Worm (Caenorhabditis elegans) whole organism, late embryonic: ENCODE results near the gene T17A3.12.

ENCODE experiments used
- F13H6.1 ChIP-seq: sonication (generic microtip); optimal IDR thresholded peaks from 2 replicates; lab custom pipeline; 2016; ENCODE audit warnings: missing genetic modification characterization, missing compliant biosample characterization
- K02D7.2 ChIP-seq: sonication (generic microtip); optimal IDR thresholded peaks from 2 replicates; lab custom pipeline; 2017; ENCODE audit warnings: mild to moderate bottlenecking, missing genetic modification characterization, missing compliant biosample characterization
- Y22D7AL.16 ChIP-seq: sonication (generic microtip); optimal IDR thresholded peaks from 2 replicates; lab custom pipeline; 2016; ENCODE audit warnings: missing genetic modification characterization, missing compliant biosample characterization
- ahr-1 ChIP-seq: sonication (generic microtip); optimal IDR thresholded peaks from 2 replicates; lab custom pipeline; 2016; ENCODE audit warnings: missing genetic modification characterization, missing compliant biosample characterization
- ceh-18 ChIP-seq: sonication (generic microtip); optimal IDR thresholded peaks from 2 replicates; lab custom pipeline; 2016; ENCODE audit warnings: missing genetic modification characterization, missing compliant biosample characterization
- ceh-19 ChIP-seq: fragments of 200-800 bp; sonication (Bioruptor generic); optimal IDR thresholded peaks from 2 replicates; lab custom pipeline; 2018; ENCODE audit warnings: mild to moderate bottlenecking, missing genetic modification characterization, missing compliant biosample characterization
- ceh-31 ChIP-seq: sonication (generic microtip); optimal IDR thresholded peaks from 2 replicates; lab custom pipeline; 2016; ENCODE audit warnings: missing genetic modification characterization, missing compliant biosample characterization
- ceh-34 ChIP-seq: sonication (generic microtip); optimal IDR thresholded peaks from 2 replicates; lab custom pipeline; 2016; ENCODE audit warnings: mild to moderate bottlenecking, missing genetic modification characterization, missing compliant biosample characterization
- elt-2 ChIP-seq: sonication (generic microtip); optimal IDR thresholded peaks from 2 replicates; lab custom pipeline; 2016; ENCODE audit warnings: missing genetic modification reagents, missing genetic modification characterization, missing compliant biosample characterization
- fax-1 ChIP-seq: sonication (generic microtip); optimal IDR thresholded peaks from 2 replicates; lab custom pipeline; 2016; ENCODE audit warnings: missing genotype, missing genetic modification characterization, missing compliant biosample characterization
- fkh-10 ChIP-seq: fragments of 150-350 bp; optimal IDR thresholded peaks from 2 replicates; lab custom pipeline; 2014; ENCODE audit warnings: missing biosample characterization, missing genetic modification reagents, missing genetic modification characterization
- gmeb-2 ChIP-seq: sonication (generic microtip); optimal IDR thresholded peaks from 2 replicates; lab custom pipeline; 2016; ENCODE audit warnings: missing genetic modification characterization, inconsistent platforms, missing compliant biosample characterization
- hlh-13 ChIP-seq: fragments of 200-800 bp; sonication (Bioruptor generic); optimal IDR thresholded peaks from 2 replicates; lab custom pipeline; 2018; ENCODE audit warnings: mild to moderate bottlenecking, missing genetic modification characterization, missing compliant biosample characterization
- hlh-15 ChIP-seq: sonication (generic microtip); optimal IDR thresholded peaks from 2 replicates; lab custom pipeline; 2016; ENCODE audit warnings: missing genetic modification characterization, missing compliant biosample characterization
- hlh-6 ChIP-seq: sonication (generic microtip); optimal IDR thresholded peaks from 2 replicates; lab custom pipeline; 2016; ENCODE audit warnings: missing genotype, missing genetic modification characterization, missing compliant biosample characterization
- lim-6 ChIP-seq: sonication (generic microtip); optimal IDR thresholded peaks from 2 replicates; lab custom pipeline; 2016; ENCODE audit warnings: missing genetic modification characterization, missing compliant biosample characterization
- lin-11 ChIP-seq: fragments of 200-800 bp; sonication (Bioruptor generic); optimal IDR thresholded peaks from 2 replicates; lab custom pipeline; 2018; ENCODE audit warnings: mild to moderate bottlenecking, missing genetic modification characterization, missing compliant biosample characterization
- mec-3 ChIP-seq: sonication (generic microtip); optimal IDR thresholded peaks from 2 replicates; lab custom pipeline; 2016; ENCODE audit warnings: borderline replicate concordance, missing genetic modification characterization, missing compliant biosample characterization
- nfya-1 ChIP-seq: sonication (generic microtip); optimal IDR thresholded peaks from 2 replicates; lab custom pipeline; 2017; ENCODE audit warnings: missing genetic modification characterization, mild to moderate bottlenecking, missing compliant biosample characterization, antibody characterized with exemption, moderate library complexity
- nhr-232 ChIP-seq: sonication (generic microtip); optimal IDR thresholded peaks from 2 replicates; lab custom pipeline; 2016; ENCODE audit warnings: missing genetic modification characterization, missing compliant biosample characterization
- odd-2 ChIP-seq: sonication (generic microtip); optimal IDR thresholded peaks from 2 replicates; lab custom pipeline; 2017; ENCODE audit warnings: antibody characterized with exemption, mild to moderate bottlenecking, missing genetic modification characterization, missing compliant biosample characterization
- pag-3 ChIP-seq: sonication (generic microtip); optimal IDR thresholded peaks from 2 replicates; lab custom pipeline; 2016; ENCODE audit warnings: missing compliant biosample characterization, missing genetic modification characterization, borderline replicate concordance
- pat-9 ChIP-seq: fragments of 200-800 bp; sonication (Bioruptor generic); optimal IDR thresholded peaks from 2 replicates; lab custom pipeline; 2018; ENCODE audit warnings: mild to moderate bottlenecking, missing genetic modification characterization, moderate library complexity, missing compliant biosample characterization
- pax-1 ChIP-seq: fragments of 150-350 bp; optimal IDR thresholded peaks from 2 replicates; lab custom pipeline; 2014; ENCODE audit warnings: missing biosample characterization, missing genetic modification characterization
- pha-2 ChIP-seq: sonication (generic microtip); optimal IDR thresholded peaks from 2 replicates; lab custom pipeline; 2017; ENCODE audit warnings: mild to moderate bottlenecking, missing genetic modification characterization, missing compliant biosample characterization
- pqm-1 ChIP-seq: sonication (generic microtip); optimal IDR thresholded peaks from 2 replicates; lab custom pipeline; 2016; ENCODE audit warnings: missing genetic modification characterization, missing compliant biosample characterization
- pros-1 ChIP-seq: fragments of 150-350 bp; optimal IDR thresholded peaks from 2 replicates; lab custom pipeline; 2014; ENCODE audit warnings: missing biosample characterization, missing genetic modification reagents, missing genetic modification characterization
- ref-2 ChIP-seq: sonication (generic microtip); optimal IDR thresholded peaks from 2 replicates; lab custom pipeline; 2016; ENCODE audit warnings: missing genetic modification characterization, missing compliant biosample characterization
- rnt-1 ChIP-seq: sonication (generic microtip); optimal IDR thresholded peaks from 2 replicates; lab custom pipeline; 2016; ENCODE audit warnings: missing genetic modification characterization, missing compliant biosample characterization
- sdc-2 ChIP-seq: sonication (generic microtip); optimal IDR thresholded peaks from 2 replicates; lab custom pipeline; 2016; ENCODE audit warnings: missing genotype, missing genetic modification characterization, missing compliant biosample characterization
- sox-2 ChIP-seq: fragments of 200-800 bp; sonication (Bioruptor generic); IDR thresholded peaks from 2 replicates; pipeline ENCODE4 v1.3.6; 2022; ENCODE audit warnings: missing genetic modification reagents, missing genetic modification characterization, missing compliant biosample characterization
- sox-4 ChIP-seq: sonication (generic microtip); optimal IDR thresholded peaks from 2 replicates; lab custom pipeline; 2017; ENCODE audit warnings: mild to moderate bottlenecking, missing genetic modification characterization, inconsistent platforms, missing compliant biosample characterization
- ttx-3 ChIP-seq: sonication (generic microtip); optimal IDR thresholded peaks from 2 replicates; lab custom pipeline; 2016; ENCODE audit warnings: missing genetic modification reagents, missing genetic modification characterization, missing compliant biosample characterization
- unc-42 ChIP-seq: sonication (generic microtip); optimal IDR thresholded peaks from 2 replicates; lab custom pipeline; 2016; ENCODE audit warnings: missing genotype, missing genetic modification characterization, missing compliant biosample characterization
- zip-5 ChIP-seq: sonication (generic microtip); optimal IDR thresholded peaks from 2 replicates; lab custom pipeline; 2016; ENCODE audit warnings: missing genetic modification characterization, missing compliant biosample characterization
- ztf-16 ChIP-seq: sonication (generic microtip); optimal IDR thresholded peaks from 2 replicates; lab custom pipeline; 2017; ENCODE audit warnings: missing genetic modification characterization, missing compliant biosample characterization

T17A3.12 gene

ce11 chrIII:145078-145477 is at the start of gene T17A3.12, which contains the start of gene fbxb-83:
T17A3.12 (minus strand) TSS chrIII:145178.
fbxb-83 (minus strand) TSS chrIII:145211.
- no peak for TF ChIP-seq lin-11 (tag; lab: Kevin White, UChicago)
- TF ChIP-seq pqm-1 (tag; lab: Kevin White, UChicago): no peak
- TF ChIP-seq F13H6.1 (tag; lab: Kevin White, UChicago): no peak
- TF ChIP-seq ceh-18 (tag; lab: Kevin White, UChicago): no peak
- TF ChIP-seq ztf-16 (tag; lab: Kevin White, UChicago): no peak
- TF ChIP-seq pat-9 (tag; lab: Kevin White, UChicago): no peak
- no peak for TF ChIP-seq hlh-6 (tag; lab: Kevin White, UChicago)
- no peak for TF ChIP-seq pha-2 (tag; lab: Kevin White, UChicago)
- TF ChIP-seq fkh-10 (GFP tag; lab: Kevin White, UChicago): no peak
- no peak for TF ChIP-seq ahr-1 (tag; lab: Kevin White, UChicago)
- TF ChIP-seq rnt-1 (tag; lab: Kevin White, UChicago): no peak
- TF ChIP-seq ref-2 (tag; lab: Kevin White, UChicago): no peak

ce11 chrIII:194160-194559 is 49.2 kb upstream of the T17A3.12 start, which contains the start of gene F40G9.17:
F40G9.17 (plus strand) TSS chrIII:194460.
- TF ChIP-seq F13H6.1 (tag; lab: Kevin White, UChicago): no peak
- TF ChIP-seq fax-1 (tag; lab: Kevin White, UChicago): no peak
- no peak for TF ChIP-seq ceh-34 (tag; lab: Kevin White, UChicago)
- no peak for TF ChIP-seq ttx-3 (tag; lab: Kevin White, UChicago)
- TF ChIP-seq odd-2 (tag; lab: Kevin White, UChicago): no peak
- TF ChIP-seq pax-1 (tag; lab: Kevin White, UChicago): no peak
- TF ChIP-seq mec-3 (tag; lab: Kevin White, UChicago): no peak
- no peak for TF ChIP-seq K02D7.2 (tag; lab: Kevin White, UChicago)

ce11 chrIII:191803-192202 is 46.8 kb upstream of the T17A3.12 start, which contains the start of gene sec-20:
sec-20 (plus strand) TSS chrIII:192103.
- no peak for TF ChIP-seq hlh-13 (GFP tag; lab: Kevin White, UChicago)
- TF ChIP-seq pros-1 (tag; lab: Kevin White, UChicago): no peak
- TF ChIP-seq gmeb-2 (tag; lab: Kevin White, UChicago): no peak
- no peak for TF ChIP-seq sox-4
- TF ChIP-seq lim-6: no peak

ce11 chrIII:190686-191085 is 45.7 kb upstream of the T17A3.12 start, which contains the start of gene cox-17:
cox-17 (plus strand) TSS chrIII:190986.
- no peak for TF ChIP-seq ceh-31 (tag; lab: Kevin White, UChicago)
- no peak for TF ChIP-seq nfya-1 (tag; lab: Kevin White, UChicago)
- TF ChIP-seq elt-2 (tag; lab: Kevin White, UChicago): no peak
- no peak for TF ChIP-seq ceh-19 (GFP tag; lab: Kevin White, UChicago)
- TF ChIP-seq Y22D7AL.16: no peak
- TF ChIP-seq zip-5: no peak
- TF ChIP-seq nhr-232 (tag; lab: Kevin White, UChicago): no peak
- TF ChIP-seq pag-3 (tag; lab: Kevin White, UChicago): no peak
- TF ChIP-seq sox-2 (GFP tag; lab: Robert Waterston, UW): no peak
- TF ChIP-seq sdc-2 (tag; lab: Kevin White, UChicago): no peak
- no peak for TF ChIP-seq F13H6.1 (tag; lab: Kevin White, UChicago)
- no peak for TF ChIP-seq unc-42
- TF ChIP-seq hlh-15 (tag; lab: Kevin White, UChicago): no peak
